Worm (Caenorhabditis elegans) whole organism, late embryonic: Measurements from ENCODE around the gene tni-1.

ENCODE experiments used
- ceh-24 ChIP-seq: sonication (generic microtip); optimal IDR thresholded peaks from 2 replicates; lab custom pipeline; 2016; ENCODE audit warnings: mild to moderate bottlenecking, missing genetic modification characterization, missing compliant biosample characterization
- fax-1 ChIP-seq: sonication (generic microtip); optimal IDR thresholded peaks from 2 replicates; lab custom pipeline; 2016; ENCODE audit warnings: missing genotype, missing genetic modification characterization, missing compliant biosample characterization
- mec-3 ChIP-seq: sonication (generic microtip); optimal IDR thresholded peaks from 2 replicates; lab custom pipeline; 2016; ENCODE audit warnings: borderline replicate concordance, missing genetic modification characterization, missing compliant biosample characterization
- unc-42 ChIP-seq: sonication (generic microtip); optimal IDR thresholded peaks from 2 replicates; lab custom pipeline; 2016; ENCODE audit warnings: missing genotype, missing genetic modification characterization, missing compliant biosample characterization

- no peak for TF ChIP-seq fax-1 (tag; lab: Kevin White, UChicago)
- no peak for TF ChIP-seq unc-42
- TF ChIP-seq ceh-24 (tag; lab: Kevin White, UChicago) = no peak
- no peak for TF ChIP-seq mec-3 (tag; lab: Kevin White, UChicago)
These were observed 40.2 kb downstream of the tni-1 start for ce11 chrX:11337095-11337494.
